Fruit fly (Drosophila melanogaster) whole organism: ENCODE data around the gene Cdc42.

Source experiments
- CG8478 ChIP-seq: fragments of >200 bp; optimal IDR thresholded peaks from 2 replicates; lab custom pipeline; 2018; ENCODE audit warnings: inconsistent platforms
- Dll ChIP-seq: fragments of >200 bp; optimal IDR thresholded peaks from 2 replicates; lab custom pipeline; 2017
- EcR ChIP-seq, 2 experiments: fragments of >200 bp; optimal IDR thresholded peaks; 2 replicates each; lab custom pipeline; 2017; ENCODE audit warnings: missing biosample characterization in 2 of 2, missing genetic modification characterization in 2 of 2, missing genetic modification reagents in 2 of 2
- pan ChIP-seq: fragments of >200 bp; optimal IDR thresholded peaks from 2 replicates; lab custom pipeline; 2017
- psq ChIP-seq: fragments of >200 bp; optimal IDR thresholded peaks from 2 replicates; lab custom pipeline; 2017
- usp ChIP-seq: fragments of >200 bp; optimal IDR thresholded peaks from 2 replicates; lab custom pipeline; 2017; ENCODE audit warnings: missing biosample characterization, missing genetic modification characterization, mixed read lengths

DNA sequence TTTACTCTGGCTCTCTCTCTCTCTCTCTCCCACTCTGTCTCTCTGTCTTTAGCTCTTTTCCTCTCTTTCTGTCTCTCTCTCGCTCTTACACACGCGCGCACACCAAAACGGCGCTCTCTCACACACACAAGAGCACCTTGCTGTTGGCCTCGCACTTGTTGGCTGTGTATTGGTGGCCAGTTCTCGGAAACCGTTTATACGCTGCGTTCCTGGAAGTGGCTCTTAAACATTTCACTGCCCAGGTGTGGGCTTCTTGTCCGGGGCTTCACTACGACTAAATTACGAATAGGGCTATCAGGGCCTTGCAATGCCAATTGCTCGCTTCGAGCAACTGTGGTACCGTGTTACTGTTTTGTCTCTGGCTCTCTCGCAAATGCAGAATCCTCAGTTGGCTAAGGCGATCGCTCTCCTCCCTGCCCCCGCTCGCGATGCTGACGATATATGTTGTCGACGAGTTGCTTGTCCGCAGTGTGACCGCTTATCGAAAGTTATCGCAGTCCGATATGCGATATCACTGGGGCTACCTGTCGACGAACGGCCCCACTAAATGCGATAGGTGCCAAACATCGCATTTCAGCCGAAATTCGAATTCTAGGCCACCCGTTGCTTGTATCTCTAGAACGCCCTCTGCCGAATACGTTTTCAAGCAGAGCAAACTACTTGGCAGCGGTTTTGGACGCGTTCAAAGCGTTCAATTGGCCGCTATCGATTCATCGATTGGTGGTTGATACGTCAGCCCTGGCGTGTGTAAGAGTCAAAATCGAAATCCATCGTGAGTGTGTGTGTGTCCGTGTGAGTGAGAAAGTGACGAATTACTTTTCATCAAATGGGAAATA, 13.6 kb upstream of the Cdc42 start, which contains the start of the genes dome and Ubqn:
- no peak for TF ChIP-seq usp (GFP tag; lab: Kevin White, UChicago)
- no peak for TF ChIP-seq psq (lab: Kevin White, UChicago)
- no peak for TF ChIP-seq pan
- peak; percentile 97 for TF ChIP-seq Dll
- TF ChIP-seq CG8478, result no peak
- no peak for TF ChIP-seq EcR (GFP tag; optimal IDR thresholded peaks at IDR 0.05; lab: Kevin White, UChicago)
